Worm (Caenorhabditis elegans) whole organism, L1 larva: Measurements from ENCODE around the gene Y75B12A.2.
A peak's percentile ranks its signal among the peaks of the same experiment; 100 is the strongest.
"Not testable (repeated sequence)": the region's sequence is repeated elsewhere in the genome, so short reads cannot be mapped to it uniquely, and the experiment has no call there.

Experiments
- C04F5.9 ChIP-seq: sonication (generic microtip); optimal IDR thresholded peaks from 2 replicates; lab custom pipeline; 2016; ENCODE audit warnings: missing genetic modification characterization, missing compliant biosample characterization
- F16B12.6 ChIP-seq: fragments of 150-350 bp; optimal IDR thresholded peaks from 2 replicates; lab custom pipeline; 2014; ENCODE audit warnings: missing biosample characterization, missing genetic modification characterization
- alr-1 ChIP-seq: fragments of 200-800 bp; sonication (Bioruptor generic); optimal IDR thresholded peaks from 2 replicates; lab custom pipeline; 2018; ENCODE audit warnings: borderline replicate concordance, mild to moderate bottlenecking, missing genetic modification characterization, missing compliant biosample characterization
- aly-2 ChIP-seq: fragments of 150-350 bp; optimal IDR thresholded peaks from 2 replicates; lab custom pipeline; 2014; ENCODE audit warnings: missing biosample characterization, missing genetic modification characterization
- ama-1 ChIP-seq: fragments of 150-350 bp; optimal IDR thresholded peaks from 2 replicates; lab custom pipeline; 2014
- blmp-1 ChIP-seq: fragments of 150-350 bp; optimal IDR thresholded peaks from 2 replicates; lab custom pipeline; 2014; ENCODE audit warnings: missing biosample characterization, missing genetic modification characterization
- ces-1 ChIP-seq: fragments of 150-350 bp; optimal IDR thresholded peaks from 2 replicates; lab custom pipeline; 2014; ENCODE audit warnings: missing biosample characterization, missing genetic modification reagents, missing genetic modification characterization
- dpl-1 ChIP-seq, 3 experiments: fragments of 150-350 bp in 2 of 3; sonication (generic microtip) in 1 of 3; optimal IDR thresholded peaks; 2 replicates each; lab custom pipeline; 2014 to 2017; ENCODE audit warnings: missing biosample characterization in 3 of 3, missing genetic modification characterization in 3 of 3, missing genetic modification reagents in 3 of 3
- dsc-1 ChIP-seq: sonication (generic microtip); optimal IDR thresholded peaks from 2 replicates; lab custom pipeline; 2016; ENCODE audit warnings: mild to moderate bottlenecking, missing genetic modification characterization, missing compliant biosample characterization
- efl-1 ChIP-seq, 4 experiments: fragments of 150-350 bp; optimal IDR thresholded peaks in 3 of 4; peaks in 1 of 4; 1 replicate in 1 of 4; 2 replicates in 3 of 4; lab custom pipeline; 2014; ENCODE audit warnings: missing biosample characterization in 2 of 4, missing genetic modification characterization in 2 of 4, missing genetic modification reagents in 2 of 4
- fkh-10 ChIP-seq: sonication (generic microtip); optimal IDR thresholded peaks from 2 replicates; lab custom pipeline; 2017; ENCODE audit warnings: missing biosample characterization, missing genetic modification reagents, missing genetic modification characterization
- fkh-8 ChIP-seq: sonication (generic microtip); optimal IDR thresholded peaks from 2 replicates; lab custom pipeline; 2016; ENCODE audit warnings: mild to moderate bottlenecking, missing genetic modification characterization, missing compliant biosample characterization
- fos-1 ChIP-seq: fragments of 150-350 bp; optimal IDR thresholded peaks from 2 replicates; lab custom pipeline; 2014; ENCODE audit warnings: missing biosample characterization, missing genetic modification characterization
- grh-1 ChIP-seq: fragments of 200-800 bp; sonication (Bioruptor generic); IDR thresholded peaks from 2 replicates; pipeline ENCODE4 v1.3.6; 2022; ENCODE audit warnings: missing genetic modification reagents, missing genetic modification characterization, missing compliant biosample characterization
- hlh-17 ChIP-seq: fragments of 200-800 bp; sonication (Bioruptor generic); optimal IDR thresholded peaks from 2 replicates; lab custom pipeline; 2018; ENCODE audit warnings: missing genetic modification characterization, mild to moderate bottlenecking, missing compliant biosample characterization, moderate library complexity, borderline replicate concordance
- hlh-4 ChIP-seq: sonication (generic microtip); optimal IDR thresholded peaks from 2 replicates; lab custom pipeline; 2016; ENCODE audit warnings: mild to moderate bottlenecking, missing genetic modification characterization, missing compliant biosample characterization
- hpl-2 ChIP-seq: fragments of 150-350 bp; optimal IDR thresholded peaks from 2 replicates; lab custom pipeline; 2014; ENCODE audit warnings: missing biosample characterization, missing genetic modification reagents, missing genetic modification characterization
- irx-1 ChIP-seq: sonication (generic microtip); optimal IDR thresholded peaks from 2 replicates; lab custom pipeline; 2016; ENCODE audit warnings: missing genetic modification characterization, missing compliant biosample characterization
- isw-1 ChIP-seq: fragments of 200-800 bp; sonication (Bioruptor generic); IDR thresholded peaks from 2 replicates; pipeline ENCODE4 v1.3.6; 2022; ENCODE audit warnings: missing genetic modification characterization, missing compliant biosample characterization
- nhr-11 ChIP-seq: fragments of 150-350 bp; optimal IDR thresholded peaks from 2 replicates; lab custom pipeline; 2014; ENCODE audit warnings: missing biosample characterization, missing genetic modification characterization
- nhr-12 ChIP-seq: sonication (generic microtip); optimal IDR thresholded peaks from 2 replicates; lab custom pipeline; 2017; ENCODE audit warnings: missing biosample characterization, missing genetic modification characterization
- nhr-19 ChIP-seq: fragments of 200-800 bp; sonication (Bioruptor generic); conservative IDR thresholded peaks from 2 replicates; pipeline ENCODE4 v1.3.6; 2022; ENCODE audit warnings: missing genetic modification characterization, missing compliant biosample characterization
- nhr-20 ChIP-seq: sonication (generic microtip); optimal IDR thresholded peaks from 2 replicates; lab custom pipeline; 2016; ENCODE audit warnings: mild to moderate bottlenecking, missing genetic modification characterization, missing compliant biosample characterization
- nhr-77 ChIP-seq: fragments of 150-350 bp; optimal IDR thresholded peaks from 2 replicates; lab custom pipeline; 2014; ENCODE audit warnings: missing biosample characterization, missing genetic modification characterization
- nhr-84 ChIP-seq: sonication (generic microtip); optimal IDR thresholded peaks from 2 replicates; lab custom pipeline; 2017; ENCODE audit warnings: missing biosample characterization, missing genetic modification characterization
- pax-3 ChIP-seq: fragments of 200-800 bp; sonication (Bioruptor generic); optimal IDR thresholded peaks from 2 replicates; lab custom pipeline; 2018; ENCODE audit warnings: mild to moderate bottlenecking, missing genetic modification characterization, moderate library complexity, missing compliant biosample characterization
- skn-1 ChIP-seq: fragments of 150-350 bp; optimal IDR thresholded peaks from 2 replicates; lab custom pipeline; 2014; ENCODE audit warnings: missing biosample characterization, missing genetic modification characterization
- snpc-4 ChIP-seq: fragments of 150-350 bp; optimal IDR thresholded peaks from 2 replicates; lab custom pipeline; 2014; ENCODE audit warnings: missing biosample characterization, missing genetic modification characterization
- sup-37 ChIP-seq: fragments of 200-800 bp; sonication (Bioruptor generic); optimal IDR thresholded peaks from 2 replicates; lab custom pipeline; 2018; ENCODE audit warnings: mild to moderate bottlenecking, missing genetic modification characterization, missing compliant biosample characterization
- swsn-7 ChIP-seq: sonication (generic microtip); optimal IDR thresholded peaks from 2 replicates; lab custom pipeline; 2016; ENCODE audit warnings: missing genetic modification characterization, missing compliant biosample characterization
- tbx-2 ChIP-seq: sonication (generic microtip); optimal IDR thresholded peaks from 2 replicates; lab custom pipeline; 2016; ENCODE audit warnings: missing genetic modification characterization, missing compliant biosample characterization
- unc-30 ChIP-seq: sonication (generic microtip); optimal IDR thresholded peaks from 2 replicates; lab custom pipeline; 2017; ENCODE audit warnings: missing biosample characterization, missing genetic modification characterization
- ztf-11 ChIP-seq, 2 experiments: sonication (generic microtip); optimal IDR thresholded peaks; 2 replicates each; lab custom pipeline; 2016 to 2017; ENCODE audit warnings: missing genetic modification characterization in 2 of 2, missing biosample characterization in 1 of 2, missing compliant biosample characterization in 1 of 2
- ztf-4 ChIP-seq: fragments of 150-350 bp; optimal IDR thresholded peaks from 2 replicates; lab custom pipeline; 2014; ENCODE audit warnings: missing biosample characterization, missing genetic modification characterization

The Y75B12A.2 gene

DNA sequence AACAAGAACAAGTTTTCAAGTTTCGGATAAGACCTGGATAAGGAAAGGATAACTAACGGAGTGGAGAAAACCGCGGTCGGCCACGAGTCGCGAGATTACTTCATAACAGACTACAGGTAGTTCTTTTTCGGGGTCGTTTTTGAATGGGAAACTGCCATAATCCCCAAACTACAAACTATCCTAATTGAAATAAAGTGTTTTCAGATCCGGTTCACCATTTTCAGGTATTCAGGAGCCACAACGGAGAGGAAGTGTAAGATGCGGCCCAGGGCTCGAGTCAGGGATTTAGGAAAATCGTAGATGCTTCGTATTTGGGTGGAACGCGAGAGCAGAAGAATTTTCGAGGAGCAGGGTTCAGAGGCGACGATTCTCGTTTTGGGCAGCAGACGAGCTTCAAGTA is 6.6 kb downstream of the Y75B12A.2 start, which contains the start of gene T01G5.8:
T01G5.8 (plus strand) TSS at position 301 of the 400 bp plus-strand sequence.
- TF ChIP-seq F16B12.6, dsc-1, alr-1 (tag; lab: Kevin White, UChicago): not testable (repeated sequence)

- no peak for TF ChIP-seq nhr-12 (tag; lab: Kevin White, UChicago)
- no peak for TF ChIP-seq unc-30 (tag; lab: Kevin White, UChicago)
- TF ChIP-seq nhr-20, result peak; percentile 18
- TF ChIP-seq ztf-11 (tag; optimal IDR thresholded peaks at IDR 0.05; lab: Kevin White, UChicago), result no peak
- no peak for TF ChIP-seq tbx-2 (tag; lab: Kevin White, UChicago)
- TF ChIP-seq blmp-1, result no peak
- no peak for TF ChIP-seq grh-1 (GFP tag; lab: Robert Waterston, UW)
- TF ChIP-seq hpl-2 (GFP tag; lab: Kevin White, UChicago), result no peak
- TF ChIP-seq fkh-8 (tag; lab: Kevin White, UChicago), result no peak
Observed at ce11 chrV:15119517-15119916, 10.2 kb downstream of the Y75B12A.2 start, which contains the start of gene flor-1. TSS of gene flor-1 (minus strand) at chrV:15119617.

DNA sequence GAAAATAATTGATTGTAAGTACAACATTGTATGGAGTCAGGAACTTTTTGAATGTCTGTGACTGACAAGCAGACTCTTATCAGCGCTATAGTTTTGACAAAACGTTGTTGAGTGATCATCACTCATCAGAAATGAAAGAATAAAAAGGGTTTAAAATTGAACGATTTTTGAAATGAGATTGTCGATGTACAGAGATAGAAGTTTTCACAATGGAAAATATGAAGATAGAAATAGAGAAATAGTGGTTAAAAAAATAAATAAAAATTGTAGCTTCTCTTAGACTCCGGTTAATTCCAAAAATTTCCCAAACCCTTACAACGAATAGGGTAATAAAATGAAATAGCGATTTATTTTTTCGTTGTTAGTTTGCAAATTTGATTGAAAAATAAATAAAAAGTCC is 15.8 kb downstream of the Y75B12A.2 start, which contains the start of gene ugt-30:
ugt-30 (minus strand) TSS at position 101 of the 400 bp plus-strand sequence.
- TF ChIP-seq tbx-2 (tag; lab: Kevin White, UChicago); sup-37; fos-1 (tag; lab: Kevin White, UChicago): not testable (repeated sequence)

DNA sequence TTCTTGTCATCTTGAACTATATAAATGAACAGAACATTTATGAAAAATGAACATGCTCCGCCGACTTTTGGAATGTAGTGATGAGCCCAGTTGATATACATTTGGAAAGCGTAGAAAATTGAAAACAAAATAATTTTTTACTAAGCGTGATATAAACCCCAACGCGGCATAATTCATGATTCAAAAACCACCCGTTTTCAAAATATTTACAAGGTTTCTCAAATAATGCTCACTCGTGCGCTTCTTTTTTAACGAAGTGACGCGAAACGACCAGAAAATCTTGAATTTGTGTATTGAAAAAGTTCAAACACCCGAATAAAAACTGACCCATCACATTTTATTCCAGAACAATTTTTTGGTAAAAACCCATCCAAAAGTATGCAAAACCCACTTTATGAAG is 18.1 kb downstream of the Y75B12A.2 start, which contains the start of gene srj-27:
srj-27 (minus strand) TSS at position 101 of the 400 bp plus-strand sequence.
- TF ChIP-seq ces-1 (GFP tag; lab: Kevin White, UChicago) (no peak), nhr-11 (tag; lab: Kevin White, UChicago) (no peak), dpl-1 (GFP tag; optimal IDR thresholded peaks at IDR 0.05; lab: Kevin White, UChicago) (no peak), irx-1 (no peak), ztf-4 (tag; lab: Kevin White, UChicago) (no peak), aly-2 (no peak)
- TF ChIP-seq, all 84 proteins: peak for 0

ce11 chrV:15127955-15128354 is 18.6 kb downstream of the Y75B12A.2 start, which contains the start of gene srr-7:
TSS of gene srr-7 (plus strand) at chrV:15128255.
- TF ChIP-seq dpl-1 (GFP tag; optimal IDR thresholded peaks at IDR 0.05; lab: Kevin White, UChicago) (no peak), C04F5.9 (tag; lab: Kevin White, UChicago) (no peak), ces-1 (GFP tag; lab: Kevin White, UChicago) (no peak), nhr-84 (no peak), unc-30 (tag; lab: Kevin White, UChicago) (no peak), snpc-4 (tag; lab: Kevin White, UChicago) (no peak), nhr-77 (no peak), hlh-17 (no peak), sup-37 (no peak), ama-1 (no peak), hpl-2 (GFP tag; lab: Kevin White, UChicago) (no peak), ztf-4 (tag; lab: Kevin White, UChicago) (no peak), skn-1 (tag; lab: Kevin White, UChicago) (no peak), ztf-11 (tag; optimal IDR thresholded peaks at IDR 0.05; lab: Kevin White, UChicago) (no peak), hlh-4 (tag; lab: Kevin White, UChicago) (no peak), swsn-7 (tag; lab: Kevin White, UChicago) (no peak), nhr-19 (GFP tag; lab: Robert Waterston, UW) (no peak), fkh-10 (GFP tag; lab: Kevin White, UChicago) (no peak), pax-3 (tag; lab: Kevin White, UChicago) (no peak)

DNA sequence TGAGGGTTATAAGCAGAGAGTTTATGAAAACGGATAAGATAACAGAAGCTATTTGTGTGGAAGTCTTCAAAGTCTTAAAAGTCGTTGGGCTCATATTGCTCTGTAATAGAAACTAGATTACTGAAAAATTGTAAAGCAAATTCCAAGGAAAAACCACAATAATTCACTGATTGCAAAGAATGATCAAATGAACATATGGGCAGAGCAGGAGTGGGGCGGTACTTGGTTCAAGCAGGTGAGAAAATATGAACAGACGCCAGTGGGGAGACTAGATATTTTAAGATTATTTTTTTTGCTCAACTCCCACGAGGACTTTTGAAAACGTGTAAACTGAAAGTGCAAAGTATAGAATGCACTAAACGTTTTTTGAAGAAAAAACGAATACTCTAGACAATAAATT is 23.1 kb downstream of the Y75B12A.2 start, which contains the start of gene str-171:
str-171 (minus strand) TSS at position 101 of the 400 bp plus-strand sequence.
- no peak for TF ChIP-seq isw-1 (GFP tag; lab: Robert Waterston, UW)
- no peak for TF ChIP-seq efl-1 (optimal IDR thresholded peaks at IDR 0.05; lab: Kevin White, UChicago)
- TF ChIP-seq efl-1 (GFP tag; optimal IDR thresholded peaks at IDR 0.05 in 1 of 2; lab: Kevin White, UChicago), result peak in 1 of 2 experiments; percentile 39
